Fruit fly (Drosophila melanogaster) Kc167 (cell line): ENCODE data around the gene CG31751.

Experiments
- Sin3A ChIP-seq: fragments of >200 bp; optimal IDR thresholded peaks from 2 replicates; lab custom pipeline; 2018; ENCODE audit warnings: missing external identifiers
- h ChIP-seq: fragments of >200 bp; optimal IDR thresholded peaks from 3 replicates; lab custom pipeline; 2018; ENCODE audit warnings: missing external identifiers
- psq ChIP-seq: fragments of >200 bp; optimal IDR thresholded peaks from 2 replicates; lab custom pipeline; 2017; ENCODE audit warnings: missing external identifiers
- ttk ChIP-seq: sonication (Bioruptor generic); optimal IDR thresholded peaks from 2 replicates; lab custom pipeline; 2017; ENCODE audit warnings: missing external identifiers

DNA sequence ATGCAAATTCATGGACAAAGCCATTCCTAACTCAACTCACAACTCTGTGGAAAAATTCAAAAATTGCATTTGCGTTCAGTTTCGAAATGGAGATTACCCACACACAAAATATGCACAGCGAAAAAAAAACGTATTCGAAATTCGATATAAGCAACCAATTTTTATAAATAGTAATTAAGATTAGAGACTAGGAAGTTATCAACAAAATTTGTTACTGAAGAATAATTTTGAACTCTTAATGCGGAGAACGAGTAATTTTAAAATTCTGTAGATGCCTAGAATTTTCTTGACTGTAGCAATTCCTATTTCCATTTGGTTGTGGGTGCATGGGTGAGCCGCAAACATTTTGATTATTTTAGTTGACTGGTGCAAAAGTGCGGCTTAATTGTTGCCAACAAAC is 13.6 kb upstream of the CG31751 start:
- TF ChIP-seq Sin3A (lab: Kevin White, UChicago) (no peak), psq (lab: Kevin White, UChicago) (no peak), ttk (lab: Kevin White, UChicago) (no peak), h (lab: Kevin White, UChicago) (no peak)
